Worm (Caenorhabditis elegans): ENCODE results near the gene K06H7.8.
A peak's percentile ranks its signal among the peaks of the same experiment; 100 is the strongest.

Gene K06H7.8

DNA sequence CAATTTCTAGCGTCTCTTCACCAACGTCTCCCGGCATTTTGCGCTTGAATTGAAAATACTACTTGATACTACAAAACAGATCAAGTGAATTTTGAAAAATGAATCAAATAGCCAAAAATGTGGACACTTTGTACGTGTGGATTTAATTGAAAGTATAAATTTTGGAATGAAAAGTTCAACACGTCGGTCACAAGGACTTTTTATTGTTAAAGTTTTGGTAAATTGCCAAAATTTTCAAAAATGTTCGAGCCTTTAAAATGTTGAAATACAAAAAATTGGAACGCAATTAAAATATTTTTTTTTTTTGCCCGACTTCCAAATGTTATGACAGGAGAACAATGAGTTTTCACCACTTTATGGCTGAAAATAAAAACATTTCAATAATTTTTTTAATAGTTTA, at the start of gene K06H7.8:
Gene K06H7.8 (minus strand): TSS at position 101 of the 400 bp plus-strand sequence.
- TF ChIP-seq cog-1 (tag; optimal IDR thresholded peaks at IDR 0.05) (no peak), med-1 (GFP tag; optimal IDR thresholded peaks at IDR 0.05; ENCODE audit: insufficient read depth) (no peak), tab-1 (GFP tag; IDR thresholded peaks at IDR 0.05) (no peak), ztf-29 (GFP tag; IDR thresholded peaks at IDR 0.05) (no peak), T22C8.4 (GFP tag; IDR thresholded peaks at IDR 0.05) (no peak), ztf-23 (GFP tag; IDR thresholded peaks at IDR 0.05) (no peak), klf-2 (GFP tag; conservative IDR thresholded peaks at IDR 0.05) (no peak), ref-1 (GFP tag; conservative IDR thresholded peaks at IDR 0.05) (no peak), flt-1 (GFP tag; IDR thresholded peaks at IDR 0.05) (no peak)

DNA sequence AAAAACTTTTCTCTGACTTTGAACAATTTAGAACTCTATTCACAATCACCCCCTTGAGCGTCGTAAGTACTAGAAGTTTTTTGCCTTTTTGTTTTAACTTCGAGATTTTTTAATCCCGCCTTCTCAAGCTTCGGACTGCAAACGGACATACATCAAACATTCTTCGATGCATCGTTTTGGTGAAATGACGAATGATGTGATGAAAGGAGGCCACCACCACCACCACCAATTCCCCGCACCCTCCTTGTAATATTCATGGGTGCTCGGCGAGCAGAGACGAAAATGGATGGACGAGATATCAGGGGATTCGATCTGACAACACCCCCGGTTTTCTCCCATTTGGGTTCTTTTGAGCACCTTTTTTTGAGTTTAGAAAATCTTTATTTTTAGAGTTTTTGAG, 48.0 kb upstream of the K06H7.8 start:
- no peak for TF ChIP-seq klf-2 (GFP tag; conservative IDR thresholded peaks at IDR 0.05)
- no peak for TF ChIP-seq ztf-23 (GFP tag; IDR thresholded peaks at IDR 0.05)
- no peak for TF ChIP-seq flt-1 (GFP tag; IDR thresholded peaks at IDR 0.05)
- TF ChIP-seq ztf-29 (GFP tag; IDR thresholded peaks at IDR 0.05): no peak
- TF ChIP-seq ref-1 (GFP tag; conservative IDR thresholded peaks at IDR 0.05): no peak
- no peak for TF ChIP-seq tab-1 (GFP tag; IDR thresholded peaks at IDR 0.05)
- no peak for TF ChIP-seq med-1 (GFP tag; optimal IDR thresholded peaks at IDR 0.05; ENCODE audit: insufficient read depth)

DNA sequence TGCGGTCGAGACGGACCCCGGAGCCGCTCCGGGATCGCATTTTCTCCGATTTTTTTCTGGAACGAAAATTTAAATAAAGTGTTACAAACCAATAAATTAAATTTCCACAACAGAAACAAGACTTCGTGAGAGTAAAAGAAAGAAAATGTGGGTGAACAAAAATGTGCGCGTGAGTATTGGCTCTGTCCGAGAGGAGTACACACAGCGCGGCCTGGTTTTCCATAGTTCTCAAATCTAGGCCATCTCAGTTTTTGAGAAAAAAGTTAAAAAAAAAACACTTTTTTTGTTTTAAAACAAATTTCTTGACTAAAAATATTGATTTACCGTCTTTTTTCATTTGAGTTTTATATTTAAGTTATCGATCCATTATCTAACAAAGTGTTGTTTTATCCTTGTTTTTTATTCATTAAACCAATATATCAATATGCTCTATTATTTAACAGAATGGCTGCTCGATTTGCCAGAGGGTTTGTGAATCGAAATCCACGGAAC, 46.6 kb upstream of the K06H7.8 start, which contains the start of the genes C14B9.8 and mrpl-18:
Gene C14B9.8 (minus strand): TSS at position 56 of the 492 bp plus-strand sequence.
Gene mrpl-18 (plus strand): TSS at position 442 of the 492 bp plus-strand sequence.
- TF ChIP-seq flt-1 (GFP tag; IDR thresholded peaks at IDR 0.05) (peak; percentile 81), klf-2 (GFP tag; conservative IDR thresholded peaks at IDR 0.05) (no peak), ztf-23 (GFP tag; IDR thresholded peaks at IDR 0.05) (peak; percentile 72; the same call in 1 of the 2 replicates), cog-1 (tag; optimal IDR thresholded peaks at IDR 0.05) (no peak)

DNA sequence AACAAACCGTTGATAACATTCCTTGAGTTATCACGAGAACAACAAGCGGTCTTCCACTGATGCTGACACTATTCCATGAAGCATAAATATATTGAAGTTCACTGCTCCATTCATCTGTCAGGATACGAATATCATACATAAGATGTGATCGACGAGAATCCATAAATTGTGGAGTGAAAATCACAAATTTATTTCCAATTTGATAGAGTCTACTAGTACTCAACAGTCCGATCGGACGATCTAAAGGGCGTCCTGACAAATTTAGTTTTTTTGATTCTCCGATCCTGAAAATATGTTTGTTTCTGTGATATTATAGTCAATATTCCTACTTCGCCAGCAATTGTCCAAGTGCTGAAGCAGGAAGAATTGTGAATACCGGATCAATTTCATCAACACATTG, 44.2 kb upstream of the K06H7.8 start:
- no peak for TF ChIP-seq tab-1 (GFP tag; IDR thresholded peaks at IDR 0.05)
- no peak for TF ChIP-seq ztf-29 (GFP tag; IDR thresholded peaks at IDR 0.05)
- no peak for TF ChIP-seq ztf-23 (GFP tag; IDR thresholded peaks at IDR 0.05)
- TF ChIP-seq klf-2 (GFP tag; conservative IDR thresholded peaks at IDR 0.05): no peak
- no peak for TF ChIP-seq T22C8.4 (GFP tag; IDR thresholded peaks at IDR 0.05)
- TF ChIP-seq ref-1 (GFP tag; conservative IDR thresholded peaks at IDR 0.05): no peak
- TF ChIP-seq flt-1 (GFP tag; IDR thresholded peaks at IDR 0.05): no peak
- no peak for TF ChIP-seq med-1 (GFP tag; optimal IDR thresholded peaks at IDR 0.05; ENCODE audit: insufficient read depth)
- no peak for TF ChIP-seq cog-1 (tag; optimal IDR thresholded peaks at IDR 0.05)

DNA sequence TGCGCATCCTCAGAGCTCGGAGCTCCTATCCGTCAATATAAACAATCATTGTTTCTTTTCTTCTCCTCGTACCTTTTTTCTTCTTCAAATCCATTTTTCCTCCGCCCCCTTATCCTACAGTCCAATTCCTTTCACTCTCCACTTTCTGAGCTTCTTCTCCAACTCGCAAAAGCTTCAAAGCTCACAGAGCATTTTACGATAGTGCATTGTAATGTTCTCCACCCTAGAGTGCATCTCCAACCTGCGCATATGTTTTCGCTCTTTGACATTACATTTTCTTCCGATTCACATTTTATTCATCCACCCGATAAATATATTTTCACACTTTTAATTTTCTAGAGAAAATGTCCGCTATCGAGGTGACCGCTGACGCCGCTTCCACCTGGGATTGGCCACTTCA, 39.8 kb upstream of the K06H7.8 start, which contains the start of gene hsp-12.2:
Gene hsp-12.2 (plus strand): TSS at position 301 of the 400 bp plus-strand sequence.
- TF ChIP-seq ztf-23 (GFP tag; IDR thresholded peaks at IDR 0.05) (no peak), ztf-29 (GFP tag; IDR thresholded peaks at IDR 0.05) (no peak), T22C8.4 (GFP tag; IDR thresholded peaks at IDR 0.05) (no peak), med-1 (GFP tag; optimal IDR thresholded peaks at IDR 0.05; ENCODE audit: insufficient read depth) (no peak), cog-1 (tag; optimal IDR thresholded peaks at IDR 0.05) (no peak), klf-2 (GFP tag; conservative IDR thresholded peaks at IDR 0.05) (no peak), tab-1 (GFP tag; IDR thresholded peaks at IDR 0.05) (no peak), flt-1 (GFP tag; IDR thresholded peaks at IDR 0.05) (no peak), ref-1 (GFP tag; conservative IDR thresholded peaks at IDR 0.05) (no peak)

DNA sequence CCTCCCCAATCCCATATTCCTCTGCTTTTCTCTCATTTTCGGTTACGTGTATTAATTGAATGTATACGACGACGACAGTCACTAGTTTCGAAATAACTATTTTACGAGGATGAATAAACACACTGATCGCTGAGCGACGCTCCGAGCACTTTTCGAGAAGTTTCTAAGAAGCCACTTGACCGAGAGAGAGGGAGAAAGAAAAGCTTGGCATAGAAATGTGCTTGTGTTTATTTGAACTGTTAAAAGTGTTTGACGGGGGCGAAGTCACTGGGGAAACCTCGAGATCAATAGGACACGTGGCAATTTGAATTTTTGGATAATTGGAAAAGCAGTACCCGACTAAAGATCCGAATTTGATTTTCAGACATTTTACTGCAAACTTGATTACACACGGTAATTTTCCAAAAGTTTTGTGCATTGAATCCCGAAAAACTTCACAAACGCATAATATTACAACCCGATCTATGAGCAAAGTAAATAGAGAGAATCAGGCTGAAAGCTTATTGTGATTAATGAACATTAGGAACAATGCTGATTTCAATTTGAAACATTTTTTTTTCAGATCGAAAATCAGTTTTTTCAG, 38.6 kb upstream of the K06H7.8 start:
- TF ChIP-seq tab-1 (GFP tag; IDR thresholded peaks at IDR 0.05): no peak
- no peak for TF ChIP-seq med-1 (GFP tag; optimal IDR thresholded peaks at IDR 0.05; ENCODE audit: insufficient read depth)
- TF ChIP-seq ztf-23 (GFP tag; IDR thresholded peaks at IDR 0.05): no peak
- TF ChIP-seq flt-1 (GFP tag; IDR thresholded peaks at IDR 0.05): no peak
- TF ChIP-seq T22C8.4 (GFP tag; IDR thresholded peaks at IDR 0.05): no peak
- TF ChIP-seq cog-1 (tag; optimal IDR thresholded peaks at IDR 0.05): no peak
- TF ChIP-seq ref-1 (GFP tag; conservative IDR thresholded peaks at IDR 0.05): no peak
- no peak for TF ChIP-seq ztf-29 (GFP tag; IDR thresholded peaks at IDR 0.05)
- TF ChIP-seq klf-2 (GFP tag; conservative IDR thresholded peaks at IDR 0.05): no peak

DNA sequence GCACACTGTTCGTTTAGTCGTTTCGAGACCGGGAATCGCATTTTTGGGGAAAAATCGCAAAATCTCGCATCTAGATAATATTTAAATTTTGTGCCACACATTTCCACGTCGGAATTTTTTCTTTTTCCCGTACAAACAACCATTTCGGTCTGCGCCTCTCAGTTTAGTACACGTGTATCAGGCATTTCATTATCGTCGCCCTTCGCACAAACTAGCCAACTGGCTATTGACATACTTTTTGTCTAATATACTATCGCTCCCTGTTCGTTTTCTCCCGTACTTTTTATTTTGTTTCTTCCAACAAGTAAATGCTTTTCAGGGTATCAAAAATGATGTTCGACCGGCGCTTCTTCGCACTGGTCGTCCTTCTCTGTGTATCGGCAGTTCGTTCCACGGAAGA, 35.3 kb upstream of the K06H7.8 start, which contains the start of gene C14B9.2:
Gene C14B9.2 (plus strand): TSS at position 320 of the 400 bp plus-strand sequence.
- no peak for TF ChIP-seq ztf-23 (GFP tag; IDR thresholded peaks at IDR 0.05)
- no peak for TF ChIP-seq ztf-29 (GFP tag; IDR thresholded peaks at IDR 0.05)

DNA sequence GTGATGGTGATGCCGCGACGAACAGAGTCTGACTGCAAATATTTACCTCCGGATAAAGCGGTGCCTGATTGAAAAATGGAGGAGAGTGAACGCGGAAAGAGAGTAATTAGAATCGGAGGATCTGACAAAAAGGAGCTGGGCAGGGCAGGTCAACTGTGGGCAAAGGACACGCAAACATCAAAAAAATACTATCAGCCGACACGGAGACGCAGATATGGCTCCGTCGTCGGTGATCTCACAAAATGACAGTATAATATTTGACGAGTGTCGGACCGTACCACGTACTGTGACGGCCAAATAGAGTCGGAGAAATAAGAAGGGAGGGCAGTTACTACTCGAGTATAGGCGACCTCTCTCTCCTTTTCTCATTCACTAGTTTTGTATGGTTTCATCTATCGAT, 34.5 kb upstream of the K06H7.8 start:
- TF ChIP-seq ztf-29 (GFP tag; IDR thresholded peaks at IDR 0.05): no peak
- TF ChIP-seq T22C8.4 (GFP tag; IDR thresholded peaks at IDR 0.05): no peak
- TF ChIP-seq ref-1 (GFP tag; conservative IDR thresholded peaks at IDR 0.05): no peak
- TF ChIP-seq ztf-23 (GFP tag; IDR thresholded peaks at IDR 0.05): no peak
- TF ChIP-seq flt-1 (GFP tag; IDR thresholded peaks at IDR 0.05): no peak
- TF ChIP-seq cog-1 (tag; optimal IDR thresholded peaks at IDR 0.05): no peak
- no peak for TF ChIP-seq tab-1 (GFP tag; IDR thresholded peaks at IDR 0.05)
- no peak for TF ChIP-seq med-1 (GFP tag; optimal IDR thresholded peaks at IDR 0.05; ENCODE audit: insufficient read depth)
- TF ChIP-seq klf-2 (GFP tag; conservative IDR thresholded peaks at IDR 0.05): no peak

DNA sequence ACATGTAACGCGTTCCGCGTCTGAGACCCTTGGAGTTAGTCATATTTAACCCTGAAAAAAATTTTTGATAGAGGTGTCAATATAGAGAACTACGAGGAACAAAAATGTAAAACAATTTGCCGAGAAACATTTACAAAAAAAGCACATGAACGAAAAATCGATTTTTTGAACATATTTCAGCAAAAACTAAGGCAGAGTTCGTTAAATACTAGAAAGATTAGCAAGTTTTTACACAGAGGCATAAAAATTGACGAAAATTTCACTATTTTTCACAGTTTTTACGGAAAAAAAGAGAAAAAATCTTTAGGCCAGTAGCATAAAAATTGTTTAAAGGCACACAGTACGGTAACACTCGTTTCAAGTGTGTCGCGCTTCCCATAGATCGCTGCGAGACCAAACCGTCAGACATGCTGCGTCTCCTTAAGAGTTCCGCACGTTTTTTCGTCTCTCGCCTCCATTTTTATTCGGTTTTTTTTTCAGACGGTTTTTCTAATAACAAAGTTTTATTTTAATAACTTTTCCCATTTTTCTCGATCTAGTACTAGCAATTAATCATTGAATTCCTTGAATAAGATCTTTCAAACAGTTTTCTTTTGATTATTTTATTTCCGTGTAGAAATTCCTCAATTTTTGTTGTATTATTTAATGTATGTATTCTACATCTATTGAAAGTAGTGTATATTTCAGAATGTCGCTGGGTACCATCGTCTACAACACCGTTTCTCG, 32.3 kb upstream of the K06H7.8 start, which contains the start of the genes rpl-21 and C14B9.10:
Gene rpl-21 (minus strand): TSS at position 51 of the 726 bp plus-strand sequence.
Gene C14B9.10 (plus strand): TSS at position 676 of the 726 bp plus-strand sequence.
- no peak for TF ChIP-seq klf-2 (GFP tag; conservative IDR thresholded peaks at IDR 0.05)
- TF ChIP-seq tab-1 (GFP tag; IDR thresholded peaks at IDR 0.05): no peak
- no peak for TF ChIP-seq cog-1 (tag; optimal IDR thresholded peaks at IDR 0.05)
- TF ChIP-seq T22C8.4 (GFP tag; IDR thresholded peaks at IDR 0.05): no peak
- no peak for TF ChIP-seq ztf-29 (GFP tag; IDR thresholded peaks at IDR 0.05)
- TF ChIP-seq ztf-23 (GFP tag; IDR thresholded peaks at IDR 0.05): no peak
- TF ChIP-seq ref-1 (GFP tag; conservative IDR thresholded peaks at IDR 0.05): no peak
- no peak for TF ChIP-seq flt-1 (GFP tag; IDR thresholded peaks at IDR 0.05)
- TF ChIP-seq med-1 (GFP tag; optimal IDR thresholded peaks at IDR 0.05; ENCODE audit: insufficient read depth): no peak
